Worm (Caenorhabditis elegans) whole organism, L1 larva: ENCODE results near the gene rgs-5.

ENCODE experiments used
- C16A3.4 ChIP-seq: fragments of 150-350 bp; optimal IDR thresholded peaks from 2 replicates; lab custom pipeline; 2014; ENCODE audit warnings: missing biosample characterization, missing genetic modification characterization
- aha-1 ChIP-seq: fragments of 150-350 bp; optimal IDR thresholded peaks from 2 replicates; lab custom pipeline; 2014; ENCODE audit warnings: missing biosample characterization, missing genetic modification characterization
- aly-2 ChIP-seq: fragments of 150-350 bp; optimal IDR thresholded peaks from 2 replicates; lab custom pipeline; 2014; ENCODE audit warnings: missing biosample characterization, missing genetic modification characterization
- ama-1 ChIP-seq: fragments of 150-350 bp; optimal IDR thresholded peaks from 2 replicates; lab custom pipeline; 2014
- blmp-1 ChIP-seq: fragments of 150-350 bp; optimal IDR thresholded peaks from 2 replicates; lab custom pipeline; 2014; ENCODE audit warnings: missing biosample characterization, missing genetic modification characterization
- ceh-63 ChIP-seq: fragments of 200-800 bp; sonication (Bioruptor generic); optimal IDR thresholded peaks from 2 replicates; lab custom pipeline; 2018; ENCODE audit warnings: mild to moderate bottlenecking, missing genetic modification characterization, missing compliant biosample characterization
- ceh-8 ChIP-seq: fragments of 200-800 bp; sonication (Bioruptor generic); optimal IDR thresholded peaks from 2 replicates; lab custom pipeline; 2018; ENCODE audit warnings: mild to moderate bottlenecking, missing genetic modification characterization, moderate library complexity, missing compliant biosample characterization
- ceh-88 ChIP-seq: fragments of 200-800 bp; sonication (Bioruptor generic); IDR thresholded peaks from 2 replicates; pipeline ENCODE4 v1.3.6; 2022; ENCODE audit warnings: missing genetic modification characterization, missing compliant biosample characterization
- ceh-90 ChIP-seq: sonication (generic microtip); optimal IDR thresholded peaks from 2 replicates; lab custom pipeline; 2016; ENCODE audit warnings: missing genetic modification characterization, missing compliant biosample characterization
- dpl-1 ChIP-seq, 3 experiments: fragments of 150-350 bp in 2 of 3; sonication (generic microtip) in 1 of 3; optimal IDR thresholded peaks; 2 replicates each; lab custom pipeline; 2014 to 2017; ENCODE audit warnings: missing biosample characterization in 3 of 3, missing genetic modification characterization in 3 of 3, missing genetic modification reagents in 3 of 3
- dsc-1 ChIP-seq: sonication (generic microtip); optimal IDR thresholded peaks from 2 replicates; lab custom pipeline; 2016; ENCODE audit warnings: mild to moderate bottlenecking, missing genetic modification characterization, missing compliant biosample characterization
- efl-1 ChIP-seq, 4 experiments: fragments of 150-350 bp; optimal IDR thresholded peaks in 3 of 4; peaks in 1 of 4; 1 replicate in 1 of 4; 2 replicates in 3 of 4; lab custom pipeline; 2014; ENCODE audit warnings: missing biosample characterization in 2 of 4, missing genetic modification characterization in 2 of 4, missing genetic modification reagents in 2 of 4
- efl-3 ChIP-seq: fragments of 200-800 bp; sonication (Bioruptor generic); optimal IDR thresholded peaks from 2 replicates; lab custom pipeline; 2018; ENCODE audit warnings: mild to moderate bottlenecking, missing genetic modification characterization, missing compliant biosample characterization
- egl-27 ChIP-seq, 2 experiments: fragments of 150-350 bp in 1 of 2; sonication (generic microtip); optimal IDR thresholded peaks; 3 replicates each; lab custom pipeline; 2017 to 2018; ENCODE audit warnings: missing biosample characterization in 2 of 2, missing genetic modification characterization in 2 of 2, missing genetic modification reagents in 2 of 2
- elt-3 ChIP-seq, 6 experiments: fragments of 150-350 bp in 1 of 6; sonication (generic microtip); optimal IDR thresholded peaks; 2 replicates each; lab custom pipeline; 2017 to 2018; ENCODE audit warnings: missing biosample characterization in 6 of 6, missing genetic modification characterization in 6 of 6, inconsistent platforms in 1 of 6
- fkh-10 ChIP-seq: sonication (generic microtip); optimal IDR thresholded peaks from 2 replicates; lab custom pipeline; 2017; ENCODE audit warnings: missing biosample characterization, missing genetic modification reagents, missing genetic modification characterization
- fkh-8 ChIP-seq: sonication (generic microtip); optimal IDR thresholded peaks from 2 replicates; lab custom pipeline; 2016; ENCODE audit warnings: mild to moderate bottlenecking, missing genetic modification characterization, missing compliant biosample characterization
- hlh-4 ChIP-seq: sonication (generic microtip); optimal IDR thresholded peaks from 2 replicates; lab custom pipeline; 2016; ENCODE audit warnings: mild to moderate bottlenecking, missing genetic modification characterization, missing compliant biosample characterization
- isw-1 ChIP-seq: fragments of 200-800 bp; sonication (Bioruptor generic); IDR thresholded peaks from 2 replicates; pipeline ENCODE4 v1.3.6; 2022; ENCODE audit warnings: missing genetic modification characterization, missing compliant biosample characterization
- jun-1 ChIP-seq: fragments of 150-350 bp; optimal IDR thresholded peaks from 2 replicates; lab custom pipeline; 2014; ENCODE audit warnings: missing biosample characterization, missing genetic modification reagents, missing genetic modification characterization
- lin-13 ChIP-seq: fragments of 150-350 bp; optimal IDR thresholded peaks from 2 replicates; lab custom pipeline; 2014; ENCODE audit warnings: missing biosample characterization, missing genetic modification reagents, missing genetic modification characterization
- lin-14 ChIP-seq: fragments of 200-800 bp; sonication (Bioruptor generic); optimal IDR thresholded peaks from 2 replicates; lab custom pipeline; 2018; ENCODE audit warnings: mild to moderate bottlenecking, missing genetic modification characterization, moderate library complexity, missing compliant biosample characterization
- lin-15B ChIP-seq: fragments of 150-350 bp; sonication (generic microtip); optimal IDR thresholded peaks from 3 replicates; lab custom pipeline; 2014; ENCODE audit warnings: missing biosample characterization, missing genetic modification characterization
- lsy-2 ChIP-seq, 2 experiments: fragments of 150-350 bp; optimal IDR thresholded peaks; 2 replicates each; lab custom pipeline; 2014; ENCODE audit warnings: missing biosample characterization in 2 of 2, missing genetic modification characterization in 2 of 2
- mdl-1 ChIP-seq, 2 experiments: fragments of 150-350 bp; optimal IDR thresholded peaks; 2 replicates each; lab custom pipeline; 2014 to 2017; ENCODE audit warnings: missing biosample characterization in 2 of 2, missing genetic modification characterization in 2 of 2, inconsistent platforms in 1 of 2
- mef-2 ChIP-seq: fragments of 150-350 bp; optimal IDR thresholded peaks from 2 replicates; lab custom pipeline; 2014; ENCODE audit warnings: missing biosample characterization, missing genetic modification characterization
- nhr-12 ChIP-seq: sonication (generic microtip); optimal IDR thresholded peaks from 2 replicates; lab custom pipeline; 2017; ENCODE audit warnings: missing biosample characterization, missing genetic modification characterization
- nhr-237 ChIP-seq: fragments of 150-350 bp; optimal IDR thresholded peaks from 2 replicates; lab custom pipeline; 2014; ENCODE audit warnings: missing biosample characterization, missing genetic modification characterization
- nhr-28 ChIP-seq: fragments of 150-350 bp; optimal IDR thresholded peaks from 2 replicates; lab custom pipeline; 2014; ENCODE audit warnings: missing biosample characterization, missing genetic modification characterization
- nhr-47 ChIP-seq: sonication (generic microtip); optimal IDR thresholded peaks from 2 replicates; lab custom pipeline; 2016; ENCODE audit warnings: mild to moderate bottlenecking, missing genetic modification characterization, moderate library complexity, missing compliant biosample characterization
- nhr-76 ChIP-seq: sonication (generic microtip); optimal IDR thresholded peaks from 2 replicates; lab custom pipeline; 2017; ENCODE audit warnings: missing biosample characterization, missing genetic modification characterization
- nhr-84 ChIP-seq: sonication (generic microtip); optimal IDR thresholded peaks from 2 replicates; lab custom pipeline; 2017; ENCODE audit warnings: missing biosample characterization, missing genetic modification characterization
- nhr-85 ChIP-seq: sonication (generic microtip); peaks from one replicate; lab custom pipeline; 2016; ENCODE audit warnings: missing genetic modification characterization, inconsistent platforms, missing compliant biosample characterization
- nhr-90 ChIP-seq: sonication (generic microtip); optimal IDR thresholded peaks from 2 replicates; lab custom pipeline; 2016; ENCODE audit warnings: mild to moderate bottlenecking, missing genetic modification characterization, missing compliant biosample characterization; ENCODE audit not compliant: poor library complexity
- pqm-1 ChIP-seq: sonication (generic microtip); optimal IDR thresholded peaks from 3 replicates; lab custom pipeline; 2017; ENCODE audit warnings: missing biosample characterization, missing genetic modification characterization
- skn-1 ChIP-seq: fragments of 150-350 bp; optimal IDR thresholded peaks from 2 replicates; lab custom pipeline; 2014; ENCODE audit warnings: missing biosample characterization, missing genetic modification characterization
- sox-4 ChIP-seq: sonication (generic microtip); optimal IDR thresholded peaks from 2 replicates; lab custom pipeline; 2016; ENCODE audit warnings: missing genetic modification characterization, missing compliant biosample characterization
- sptf-1 ChIP-seq: fragments of 150-350 bp; optimal IDR thresholded peaks from 2 replicates; lab custom pipeline; 2014; ENCODE audit warnings: missing biosample characterization, missing genetic modification characterization
- swsn-7 ChIP-seq: sonication (generic microtip); optimal IDR thresholded peaks from 2 replicates; lab custom pipeline; 2016; ENCODE audit warnings: missing genetic modification characterization, missing compliant biosample characterization
- unc-30 ChIP-seq: sonication (generic microtip); optimal IDR thresholded peaks from 2 replicates; lab custom pipeline; 2017; ENCODE audit warnings: missing biosample characterization, missing genetic modification characterization
- unc-62 ChIP-seq: fragments of 150-350 bp; optimal IDR thresholded peaks from 2 replicates; lab custom pipeline; 2014; ENCODE audit warnings: missing biosample characterization, missing genetic modification reagents, missing genetic modification characterization
- unc-86 ChIP-seq: sonication (generic microtip); optimal IDR thresholded peaks from 2 replicates; lab custom pipeline; 2016; ENCODE audit warnings: missing genetic modification characterization, missing compliant biosample characterization
- xbp-1 ChIP-seq: sonication (generic microtip); optimal IDR thresholded peaks from 2 replicates; lab custom pipeline; 2016; ENCODE audit warnings: missing genetic modification characterization, missing compliant biosample characterization
- zag-1 ChIP-seq: fragments of 150-350 bp; optimal IDR thresholded peaks from 2 replicates; lab custom pipeline; 2014; ENCODE audit warnings: missing biosample characterization, missing genetic modification characterization
- ztf-11 ChIP-seq, 2 experiments: sonication (generic microtip); optimal IDR thresholded peaks; 2 replicates each; lab custom pipeline; 2016 to 2017; ENCODE audit warnings: missing genetic modification characterization in 2 of 2, missing biosample characterization in 1 of 2, missing compliant biosample characterization in 1 of 2
- ztf-4 ChIP-seq: fragments of 150-350 bp; optimal IDR thresholded peaks from 2 replicates; lab custom pipeline; 2014; ENCODE audit warnings: missing biosample characterization, missing genetic modification characterization

Gene rgs-5

ce11 chrIII:5720266-5721019 is 22.1 kb downstream of the rgs-5 start:
- TF ChIP-seq elt-3 (tag; optimal IDR thresholded peaks at IDR 0.05; lab: Kevin White, UChicago) (no peak), ztf-4 (tag; lab: Kevin White, UChicago) (no peak), nhr-85 (tag; lab: Kevin White, UChicago) (peak; percentile 53), efl-1 (optimal IDR thresholded peaks at IDR 0.05; lab: Kevin White, UChicago) (no peak), efl-1 (GFP tag; optimal IDR thresholded peaks at IDR 0.05 in 1 of 2; lab: Kevin White, UChicago) (peak in 1 of 2 experiments; percentile 60), unc-86 (tag; lab: Kevin White, UChicago) (no peak), ceh-63 (GFP tag; lab: Kevin White, UChicago) (no peak), unc-30 (tag; lab: Kevin White, UChicago) (no peak), lin-15B (no peak), isw-1 (GFP tag; lab: Robert Waterston, UW) (no peak), ceh-8 (GFP tag; lab: Kevin White, UChicago) (no peak), aha-1 (tag; lab: Kevin White, UChicago) (no peak), hlh-4 (no peak), C16A3.4 (tag; lab: Kevin White, UChicago) (no peak), nhr-47 (tag; lab: Kevin White, UChicago) (no peak), mef-2 (no peak), ztf-11 (tag; optimal IDR thresholded peaks at IDR 0.05; lab: Kevin White, UChicago) (peak in 1 of 2 experiments; percentile 27), fkh-10 (GFP tag; lab: Kevin White, UChicago) (no peak), lin-14 (GFP tag; lab: Kevin White, UChicago) (peak; percentile 54), unc-62 (GFP tag; lab: Kevin White, UChicago) (no peak), sox-4 (tag; lab: Kevin White, UChicago) (no peak), nhr-28 (no peak), sptf-1 (tag; lab: Kevin White, UChicago) (no peak), ceh-90 (tag; lab: Kevin White, UChicago) (no peak)

ce11 chrIII:5721488-5721887 is 23.1 kb downstream of the rgs-5 start:
- peak; percentile 21 for TF ChIP-seq blmp-1
- no peak for TF ChIP-seq lin-13 (GFP tag; lab: Kevin White, UChicago)

ce11 chrIII:5721888-5722287 is 23.5 kb downstream of the rgs-5 start:
- TF ChIP-seq nhr-12 (tag; lab: Kevin White, UChicago) (no peak), ama-1 (no peak), isw-1 (GFP tag; lab: Robert Waterston, UW) (peak; percentile 54), unc-62 (GFP tag; lab: Kevin White, UChicago) (no peak), swsn-7 (tag; lab: Kevin White, UChicago) (peak; percentile 78), pqm-1 (no peak), ztf-11 (tag; optimal IDR thresholded peaks at IDR 0.05; lab: Kevin White, UChicago) (peak in 1 of 2 experiments; percentile 88), nhr-90 (tag; lab: Kevin White, UChicago) (peak; percentile 93), efl-1 (optimal IDR thresholded peaks at IDR 0.05; lab: Kevin White, UChicago) (peak; percentile 91 to 93), efl-1 (GFP tag; optimal IDR thresholded peaks at IDR 0.05 in 1 of 2; lab: Kevin White, UChicago) (peak; percentile 90 to 99), aly-2 (tag; lab: Kevin White, UChicago) (no peak), nhr-237 (no peak), nhr-84 (no peak), C16A3.4 (tag; lab: Kevin White, UChicago) (peak; percentile 45), nhr-28 (no peak), ztf-4 (tag; lab: Kevin White, UChicago) (peak; percentile 69), zag-1 (tag; lab: Kevin White, UChicago) (no peak), dpl-1 (GFP tag; optimal IDR thresholded peaks at IDR 0.05; lab: Kevin White, UChicago) (peak; percentile 81 to 91 (median 90)), jun-1 (peak; percentile 61), skn-1 (tag; lab: Kevin White, UChicago) (peak; percentile 52), fkh-8 (tag; lab: Kevin White, UChicago) (peak; percentile 55), fkh-10 (GFP tag; lab: Kevin White, UChicago) (peak; percentile 34), hlh-4 (peak; percentile 13), nhr-85 (tag; lab: Kevin White, UChicago) (peak; percentile 89), egl-27 (tag; optimal IDR thresholded peaks at IDR 0.05; lab: Kevin White, UChicago) (no peak), ceh-88 (GFP tag; lab: Robert Waterston, UW) (no peak), nhr-76 (tag; lab: Kevin White, UChicago) (no peak), dsc-1 (tag; lab: Kevin White, UChicago) (peak; percentile 92), unc-86 (tag; lab: Kevin White, UChicago) (peak; percentile 55), efl-3 (GFP tag; lab: Kevin White, UChicago) (peak; percentile 37), lsy-2 (tag; optimal IDR thresholded peaks at IDR 0.05; lab: Kevin White, UChicago) (peak; percentile 73 to 76), ceh-63 (GFP tag; lab: Kevin White, UChicago) (no peak), xbp-1 (tag; lab: Kevin White, UChicago) (peak; percentile 85), mdl-1 (tag; optimal IDR thresholded peaks at IDR 0.05; lab: Kevin White, UChicago) (peak in 1 of 2 experiments; percentile 21), unc-30 (tag; lab: Kevin White, UChicago) (no peak), ceh-8 (GFP tag; lab: Kevin White, UChicago) (peak; percentile 13), sptf-1 (tag; lab: Kevin White, UChicago) (no peak)
